Worm (Caenorhabditis elegans) whole organism, L4/young adult: ENCODE results near the gene srh-207.

ENCODE experiments used
- dao-5 ChIP-seq: sonication (generic microtip); optimal IDR thresholded peaks from 2 replicates; lab custom pipeline; 2016; ENCODE audit warnings: missing genotype, missing genetic modification characterization, moderate library complexity, missing compliant biosample characterization
- him-1 ChIP-seq: sonication (generic microtip); optimal IDR thresholded peaks from 2 replicates; lab custom pipeline; 2016; ENCODE audit warnings: missing genotype, missing genetic modification reagents, missing genetic modification characterization, missing compliant biosample characterization

DNA sequence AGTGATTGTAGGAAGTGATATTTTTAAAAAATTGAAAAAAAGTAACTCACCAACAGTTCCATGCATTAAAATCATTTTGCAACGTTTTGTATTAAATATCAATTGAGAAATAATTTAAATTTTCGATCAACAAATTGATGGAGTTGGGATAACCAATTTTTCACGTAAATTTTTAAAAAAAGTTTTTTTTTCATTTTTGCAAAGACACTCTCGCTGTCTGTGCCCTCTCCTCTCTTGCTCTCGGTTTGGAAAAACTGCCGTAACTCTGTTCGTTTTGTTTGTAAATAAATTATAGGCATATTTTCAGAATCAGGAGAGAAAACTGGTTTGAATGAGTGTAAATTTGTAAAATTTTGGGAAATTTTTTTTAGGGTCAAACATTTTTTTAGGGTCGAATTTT lies 12.2 kb downstream of the srh-207 start, which contains the start of gene Y51A2B.16:
- TF ChIP-seq him-1 (tag; lab: Kevin White, UChicago) (no peak), dao-5 (tag; lab: Kevin White, UChicago) (no peak)
